Worm (Caenorhabditis elegans) whole organism, L1 larva: ENCODE results near the gene F14F7.4.

ENCODE experiments used
- C04F5.9 ChIP-seq: sonication (generic microtip); optimal IDR thresholded peaks from 2 replicates; lab custom pipeline; 2016; ENCODE audit warnings: missing genetic modification characterization, missing compliant biosample characterization
- C34B4.2 ChIP-seq: sonication (generic microtip); optimal IDR thresholded peaks from 2 replicates; lab custom pipeline; 2017; ENCODE audit warnings: mild to moderate bottlenecking, missing genetic modification characterization, missing compliant biosample characterization
- Y116A8C.19 ChIP-seq: sonication (generic microtip); optimal IDR thresholded peaks from 2 replicates; lab custom pipeline; 2016; ENCODE audit warnings: missing compliant biosample characterization, missing genetic modification characterization, borderline replicate concordance
- alr-1 ChIP-seq: fragments of 200-800 bp; sonication (Bioruptor generic); optimal IDR thresholded peaks from 2 replicates; lab custom pipeline; 2018; ENCODE audit warnings: borderline replicate concordance, mild to moderate bottlenecking, missing genetic modification characterization, missing compliant biosample characterization
- blmp-1 ChIP-seq: fragments of 150-350 bp; optimal IDR thresholded peaks from 2 replicates; lab custom pipeline; 2014; ENCODE audit warnings: missing biosample characterization, missing genetic modification characterization
- ceh-63 ChIP-seq: fragments of 200-800 bp; sonication (Bioruptor generic); optimal IDR thresholded peaks from 2 replicates; lab custom pipeline; 2018; ENCODE audit warnings: mild to moderate bottlenecking, missing genetic modification characterization, missing compliant biosample characterization
- ceh-8 ChIP-seq: fragments of 200-800 bp; sonication (Bioruptor generic); optimal IDR thresholded peaks from 2 replicates; lab custom pipeline; 2018; ENCODE audit warnings: mild to moderate bottlenecking, missing genetic modification characterization, moderate library complexity, missing compliant biosample characterization
- ceh-82 ChIP-seq, 3 experiments: fragments of 150-350 bp in 1 of 3; sonication (generic microtip) in 2 of 3; optimal IDR thresholded peaks; 2 replicates each; lab custom pipeline; 2014 to 2017; ENCODE audit warnings: missing biosample characterization in 3 of 3, missing genetic modification characterization in 3 of 3
- ceh-90 ChIP-seq: sonication (generic microtip); optimal IDR thresholded peaks from 2 replicates; lab custom pipeline; 2016; ENCODE audit warnings: missing genetic modification characterization, missing compliant biosample characterization
- dpl-1 ChIP-seq, 3 experiments: fragments of 150-350 bp in 2 of 3; sonication (generic microtip) in 1 of 3; optimal IDR thresholded peaks; 2 replicates each; lab custom pipeline; 2014 to 2017; ENCODE audit warnings: missing biosample characterization in 3 of 3, missing genetic modification characterization in 3 of 3, missing genetic modification reagents in 3 of 3
- fkh-8 ChIP-seq: sonication (generic microtip); optimal IDR thresholded peaks from 2 replicates; lab custom pipeline; 2016; ENCODE audit warnings: mild to moderate bottlenecking, missing genetic modification characterization, missing compliant biosample characterization
- hlh-17 ChIP-seq: fragments of 200-800 bp; sonication (Bioruptor generic); optimal IDR thresholded peaks from 2 replicates; lab custom pipeline; 2018; ENCODE audit warnings: missing genetic modification characterization, mild to moderate bottlenecking, missing compliant biosample characterization, moderate library complexity, borderline replicate concordance
- jun-1 ChIP-seq: fragments of 150-350 bp; optimal IDR thresholded peaks from 2 replicates; lab custom pipeline; 2014; ENCODE audit warnings: missing biosample characterization, missing genetic modification reagents, missing genetic modification characterization
- lin-13 ChIP-seq: fragments of 150-350 bp; optimal IDR thresholded peaks from 2 replicates; lab custom pipeline; 2014; ENCODE audit warnings: missing biosample characterization, missing genetic modification reagents, missing genetic modification characterization
- lin-14 ChIP-seq: fragments of 200-800 bp; sonication (Bioruptor generic); optimal IDR thresholded peaks from 2 replicates; lab custom pipeline; 2018; ENCODE audit warnings: mild to moderate bottlenecking, missing genetic modification characterization, moderate library complexity, missing compliant biosample characterization
- lin-15B ChIP-seq: fragments of 150-350 bp; sonication (generic microtip); optimal IDR thresholded peaks from 3 replicates; lab custom pipeline; 2014; ENCODE audit warnings: missing biosample characterization, missing genetic modification characterization
- lin-35 ChIP-seq, 2 experiments: fragments of 150-350 bp; optimal IDR thresholded peaks; 2 replicates each; lab custom pipeline; 2014; ENCODE audit warnings: missing biosample characterization in 2 of 2, missing genetic modification characterization in 2 of 2, missing genetic modification reagents in 2 of 2
- lin-39 ChIP-seq: fragments of 150-350 bp; optimal IDR thresholded peaks from 2 replicates; lab custom pipeline; 2014; ENCODE audit warnings: missing biosample characterization, missing genetic modification reagents, missing genetic modification characterization
- lir-3 ChIP-seq: sonication (generic microtip); optimal IDR thresholded peaks from 2 replicates; lab custom pipeline; 2016; ENCODE audit warnings: mild to moderate bottlenecking, missing genetic modification characterization, moderate library complexity, missing compliant biosample characterization; ENCODE audit not compliant: poor library complexity
- lsy-2 ChIP-seq, 2 experiments: fragments of 150-350 bp; optimal IDR thresholded peaks; 2 replicates each; lab custom pipeline; 2014; ENCODE audit warnings: missing biosample characterization in 2 of 2, missing genetic modification characterization in 2 of 2
- mab-9 ChIP-seq: fragments of 200-800 bp; sonication (Bioruptor generic); IDR thresholded peaks from 2 replicates; pipeline ENCODE4 v1.3.6; 2022; ENCODE audit warnings: missing genetic modification reagents, missing genetic modification characterization, missing compliant biosample characterization
- nhr-11 ChIP-seq: fragments of 150-350 bp; optimal IDR thresholded peaks from 2 replicates; lab custom pipeline; 2014; ENCODE audit warnings: missing biosample characterization, missing genetic modification characterization
- nhr-19 ChIP-seq: fragments of 200-800 bp; sonication (Bioruptor generic); conservative IDR thresholded peaks from 2 replicates; pipeline ENCODE4 v1.3.6; 2022; ENCODE audit warnings: missing genetic modification characterization, missing compliant biosample characterization
- nhr-47 ChIP-seq: sonication (generic microtip); optimal IDR thresholded peaks from 2 replicates; lab custom pipeline; 2016; ENCODE audit warnings: mild to moderate bottlenecking, missing genetic modification characterization, moderate library complexity, missing compliant biosample characterization
- nhr-71 ChIP-seq: sonication (generic microtip); optimal IDR thresholded peaks from 2 replicates; lab custom pipeline; 2016; ENCODE audit warnings: mild to moderate bottlenecking, missing genetic modification characterization, moderate library complexity, missing compliant biosample characterization
- nhr-77 ChIP-seq: fragments of 150-350 bp; optimal IDR thresholded peaks from 2 replicates; lab custom pipeline; 2014; ENCODE audit warnings: missing biosample characterization, missing genetic modification characterization
- pax-3 ChIP-seq: fragments of 200-800 bp; sonication (Bioruptor generic); optimal IDR thresholded peaks from 2 replicates; lab custom pipeline; 2018; ENCODE audit warnings: mild to moderate bottlenecking, missing genetic modification characterization, moderate library complexity, missing compliant biosample characterization
- snu-23 ChIP-seq: sonication (generic microtip); optimal IDR thresholded peaks from 2 replicates; lab custom pipeline; 2016; ENCODE audit warnings: missing genetic modification characterization, missing compliant biosample characterization
- sox-4 ChIP-seq: sonication (generic microtip); optimal IDR thresholded peaks from 2 replicates; lab custom pipeline; 2016; ENCODE audit warnings: missing genetic modification characterization, missing compliant biosample characterization
- sptf-1 ChIP-seq: fragments of 150-350 bp; optimal IDR thresholded peaks from 2 replicates; lab custom pipeline; 2014; ENCODE audit warnings: missing biosample characterization, missing genetic modification characterization
- unc-30 ChIP-seq: sonication (generic microtip); optimal IDR thresholded peaks from 2 replicates; lab custom pipeline; 2017; ENCODE audit warnings: missing biosample characterization, missing genetic modification characterization
- unc-62 ChIP-seq: fragments of 150-350 bp; optimal IDR thresholded peaks from 2 replicates; lab custom pipeline; 2014; ENCODE audit warnings: missing biosample characterization, missing genetic modification reagents, missing genetic modification characterization
- unc-98 ChIP-seq: fragments of 200-800 bp; sonication (Bioruptor generic); IDR thresholded peaks from 2 replicates; pipeline ENCODE4 v1.3.6; 2022; ENCODE audit warnings: missing genetic modification characterization, missing compliant biosample characterization
- vab-15 ChIP-seq: sonication (generic microtip); optimal IDR thresholded peaks from 2 replicates; lab custom pipeline; 2017; ENCODE audit warnings: missing genotype, mild to moderate bottlenecking, missing genetic modification characterization, missing compliant biosample characterization
- xbp-1 ChIP-seq: sonication (generic microtip); optimal IDR thresholded peaks from 2 replicates; lab custom pipeline; 2016; ENCODE audit warnings: missing genetic modification characterization, missing compliant biosample characterization
- zag-1 ChIP-seq: fragments of 150-350 bp; optimal IDR thresholded peaks from 2 replicates; lab custom pipeline; 2014; ENCODE audit warnings: missing biosample characterization, missing genetic modification characterization

F14F7.4 gene

DNA sequence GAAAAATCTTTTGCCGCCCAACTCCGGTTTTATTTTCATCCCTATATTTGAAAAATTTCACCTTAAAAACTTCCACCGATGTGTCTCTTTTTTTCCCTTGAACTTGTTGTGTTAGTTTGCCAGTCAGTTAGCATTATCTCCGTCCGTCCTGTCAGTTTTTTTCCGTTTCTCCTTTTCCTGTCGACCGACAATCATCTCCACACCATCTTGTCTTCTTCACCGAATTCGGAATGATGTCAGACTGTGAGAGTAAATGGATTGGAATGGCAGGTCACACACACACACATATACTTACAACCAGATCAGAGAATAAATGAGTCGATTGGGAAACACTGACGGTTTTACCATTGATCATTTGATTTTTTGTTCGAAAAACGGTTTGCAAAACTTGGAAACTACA, 17.6 kb downstream of the F14F7.4 start (continued):
- no peak for TF ChIP-seq C34B4.2 (tag; lab: Kevin White, UChicago)
- TF ChIP-seq xbp-1 (tag; lab: Kevin White, UChicago), result no peak
- TF ChIP-seq vab-15, result peak; percentile 31
- no peak for TF ChIP-seq sox-4 (tag; lab: Kevin White, UChicago)
- no peak for TF ChIP-seq zag-1 (tag; lab: Kevin White, UChicago)
- no peak for TF ChIP-seq fkh-8 (tag; lab: Kevin White, UChicago)
- TF ChIP-seq alr-1 (tag; lab: Kevin White, UChicago), result no peak
- no peak for TF ChIP-seq C04F5.9
- no peak for TF ChIP-seq ceh-90 (tag; lab: Kevin White, UChicago)
- peak; percentile 65 for TF ChIP-seq snu-23 (GFP tag; lab: Kevin White, UChicago)
- TF ChIP-seq lin-15B (tag; lab: Kevin White, UChicago), result no peak
- no peak for TF ChIP-seq Y116A8C.19 (tag; lab: Kevin White, UChicago)
- TF ChIP-seq jun-1 (tag; lab: Kevin White, UChicago), result no peak
- no peak for TF ChIP-seq unc-62 (GFP tag; lab: Kevin White, UChicago)
- peak in 1 of 2 experiments; percentile 24 for TF ChIP-seq lin-35 (GFP tag; optimal IDR thresholded peaks at IDR 0.05; lab: Kevin White, UChicago)
- peak; percentile 85 for TF ChIP-seq blmp-1 (tag; lab: Kevin White, UChicago)
- TF ChIP-seq nhr-19 (GFP tag; lab: Robert Waterston, UW), result no peak
- TF ChIP-seq ceh-82 (tag; optimal IDR thresholded peaks at IDR 0.05; lab: Kevin White, UChicago), result no peak
- no peak for TF ChIP-seq hlh-17 (GFP tag; lab: Kevin White, UChicago)
- no peak for TF ChIP-seq mab-9
- TF ChIP-seq lin-39 (tag; lab: Kevin White, UChicago), result no peak
- no peak for TF ChIP-seq unc-30 (tag; lab: Kevin White, UChicago)

DNA sequence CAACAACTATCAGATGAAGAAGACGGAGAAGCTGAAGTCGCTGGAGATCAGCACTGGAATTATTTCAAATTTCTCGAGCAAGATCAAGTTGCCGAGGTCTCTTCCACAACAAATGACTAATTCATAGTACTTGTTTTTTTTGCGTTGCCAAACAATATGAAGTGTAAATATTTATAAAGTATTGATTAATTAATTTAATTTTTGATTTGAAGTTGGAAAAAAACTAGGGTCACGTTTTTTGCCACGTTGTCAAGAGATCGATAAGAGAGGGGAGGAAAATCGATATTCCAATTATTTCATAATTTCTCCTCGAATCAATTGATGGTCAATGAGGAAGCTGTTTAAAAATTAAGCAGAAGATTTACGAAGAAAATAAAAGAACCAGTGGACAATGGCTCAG, 24.3 kb downstream of the F14F7.4 start, which contains the start of gene snf-7:
Gene snf-7, plus strand, starts transcription at position 301 of the 400 bp plus-strand sequence.
- no peak for TF ChIP-seq lir-3 (tag; lab: Kevin White, UChicago)
- TF ChIP-seq Y116A8C.19 (tag; lab: Kevin White, UChicago), result no peak
- TF ChIP-seq ceh-82 (tag; optimal IDR thresholded peaks at IDR 0.05; lab: Kevin White, UChicago), result no peak
- TF ChIP-seq ceh-63 (GFP tag; lab: Kevin White, UChicago), result no peak
- no peak for TF ChIP-seq ceh-8 (GFP tag; lab: Kevin White, UChicago)
- no peak for TF ChIP-seq nhr-77 (tag; lab: Kevin White, UChicago)
- no peak for TF ChIP-seq nhr-47 (tag; lab: Kevin White, UChicago)

DNA sequence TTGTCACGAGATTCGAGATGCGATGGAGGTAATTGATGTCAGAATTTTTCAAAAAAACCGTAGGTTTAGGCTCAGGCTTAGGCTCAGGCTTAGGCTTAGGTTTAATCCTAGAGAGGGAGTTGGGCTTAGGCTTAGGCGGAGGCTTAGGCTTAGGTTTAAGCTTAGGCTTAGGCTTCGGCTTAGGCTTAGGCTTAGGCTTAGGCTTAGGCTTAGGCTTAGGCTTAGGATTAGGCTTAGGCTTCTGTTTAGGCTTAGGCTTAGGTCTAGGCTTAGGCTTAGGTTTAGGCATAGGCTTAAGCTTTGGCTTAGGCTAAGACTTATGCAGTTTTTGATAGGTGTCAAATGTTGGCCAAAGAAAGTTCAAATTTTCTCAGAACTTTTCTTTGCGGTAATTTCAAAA, 25.2 kb downstream of the F14F7.4 start:
- TF ChIP-seq nhr-77 (tag; lab: Kevin White, UChicago) (no peak), snu-23 (GFP tag; lab: Kevin White, UChicago) (no peak), lir-3 (tag; lab: Kevin White, UChicago) (no peak), lsy-2 (tag; optimal IDR thresholded peaks at IDR 0.05; lab: Kevin White, UChicago) (no peak), lin-13 (GFP tag; lab: Kevin White, UChicago) (no peak), dpl-1 (GFP tag; optimal IDR thresholded peaks at IDR 0.05; lab: Kevin White, UChicago) (no peak), blmp-1 (tag; lab: Kevin White, UChicago) (no peak), sptf-1 (tag; lab: Kevin White, UChicago) (no peak), pax-3 (tag; lab: Kevin White, UChicago) (no peak), ceh-8 (GFP tag; lab: Kevin White, UChicago) (no peak), nhr-71 (tag; lab: Kevin White, UChicago) (no peak), unc-98 (no peak), lin-14 (GFP tag; lab: Kevin White, UChicago) (no peak), nhr-11 (tag; lab: Kevin White, UChicago) (no peak)
